Worm (Caenorhabditis elegans) whole organism, L3 larva: ENCODE results near the gene srt-73.

Experiments
- R02D3.7 ChIP-seq: fragments of 150-350 bp; optimal IDR thresholded peaks from 2 replicates; lab custom pipeline; 2014; ENCODE audit warnings: missing biosample characterization, missing genetic modification characterization
- aly-2 ChIP-seq: fragments of 150-350 bp; optimal IDR thresholded peaks from 2 replicates; lab custom pipeline; 2014; ENCODE audit warnings: missing biosample characterization, missing genetic modification characterization
- ama-1 ChIP-seq: fragments of 150-350 bp; optimal IDR thresholded peaks from 2 replicates; lab custom pipeline; 2018
- ceh-28 ChIP-seq: fragments of 150-350 bp; optimal IDR thresholded peaks from 2 replicates; lab custom pipeline; 2014; ENCODE audit warnings: missing biosample characterization, missing genetic modification reagents, missing genetic modification characterization
- ceh-9 ChIP-seq: sonication (generic microtip); optimal IDR thresholded peaks from 2 replicates; lab custom pipeline; 2018; ENCODE audit warnings: missing biosample characterization, missing genetic modification characterization
- daf-12 ChIP-seq: fragments of 150-350 bp; optimal IDR thresholded peaks from 2 replicates; lab custom pipeline; 2014; ENCODE audit warnings: missing biosample characterization, missing genetic modification reagents, missing genetic modification characterization
- egl-27 ChIP-seq: sonication (generic microtip); optimal IDR thresholded peaks from 4 replicates; lab custom pipeline; 2017; ENCODE audit warnings: missing biosample characterization, missing genetic modification reagents, missing genetic modification characterization
- egl-5 ChIP-seq: fragments of 150-350 bp; optimal IDR thresholded peaks from 2 replicates; lab custom pipeline; 2017; ENCODE audit warnings: missing biosample characterization, missing genetic modification reagents, missing genetic modification characterization, inconsistent platforms
- elt-1 ChIP-seq: fragments of 150-350 bp; optimal IDR thresholded peaks from 2 replicates; lab custom pipeline; 2014; ENCODE audit warnings: missing biosample characterization, missing genetic modification characterization
- elt-2 ChIP-seq: sonication (generic microtip); optimal IDR thresholded peaks from 2 replicates; lab custom pipeline; 2016; ENCODE audit warnings: missing genetic modification reagents, mild to moderate bottlenecking, missing genetic modification characterization, missing compliant biosample characterization
- elt-3 ChIP-seq, 3 experiments: fragments of 150-350 bp in 1 of 3; sonication (generic microtip) in 2 of 3; optimal IDR thresholded peaks; 2 replicates in 2 of 3; 4 replicates in 1 of 3; lab custom pipeline; 2014 to 2017; ENCODE audit warnings: missing biosample characterization in 3 of 3, missing genetic modification characterization in 3 of 3
- eor-1 ChIP-seq, 2 experiments: fragments of 150-350 bp; optimal IDR thresholded peaks; 2 replicates each; lab custom pipeline; 2014 to 2018; ENCODE audit warnings: missing biosample characterization in 2 of 2, missing genetic modification characterization in 2 of 2
- hmg-11 ChIP-seq: sonication (generic microtip); optimal IDR thresholded peaks from 2 replicates; lab custom pipeline; 2016; ENCODE audit warnings: missing genetic modification characterization, missing compliant biosample characterization
- jun-1 ChIP-seq: fragments of 150-350 bp; optimal IDR thresholded peaks from 2 replicates; lab custom pipeline; 2014; ENCODE audit warnings: missing biosample characterization, missing genetic modification reagents, missing genetic modification characterization
- lin-15B ChIP-seq: fragments of 150-350 bp; optimal IDR thresholded peaks from 2 replicates; lab custom pipeline; 2014; ENCODE audit warnings: missing biosample characterization, missing genetic modification characterization
- lin-39 ChIP-seq: fragments of 150-350 bp; optimal IDR thresholded peaks from 2 replicates; lab custom pipeline; 2018; ENCODE audit warnings: missing biosample characterization, missing genetic modification reagents, missing genetic modification characterization
- mdl-1 ChIP-seq: fragments of 150-350 bp; optimal IDR thresholded peaks from 2 replicates; lab custom pipeline; 2014; ENCODE audit warnings: missing biosample characterization, missing genetic modification characterization
- mml-1 ChIP-seq: fragments of 150-350 bp; sonication (generic microtip); optimal IDR thresholded peaks from 3 replicates; lab custom pipeline; 2014; ENCODE audit warnings: missing biosample characterization, missing genetic modification characterization
- nfya-1 ChIP-seq: sonication (generic microtip); optimal IDR thresholded peaks from 2 replicates; lab custom pipeline; 2017; ENCODE audit warnings: missing genetic modification characterization, mild to moderate bottlenecking, missing compliant biosample characterization, antibody characterized with exemption, moderate library complexity; ENCODE audit not compliant: insufficient read depth
- nhr-12 ChIP-seq: fragments of 150-350 bp; optimal IDR thresholded peaks from 2 replicates; lab custom pipeline; 2014; ENCODE audit warnings: missing biosample characterization, missing genetic modification characterization
- nhr-23 ChIP-seq: fragments of 150-350 bp; optimal IDR thresholded peaks from 2 replicates; lab custom pipeline; 2014; ENCODE audit warnings: missing biosample characterization, missing genetic modification reagents, missing genetic modification characterization
- nhr-237 ChIP-seq: fragments of 150-350 bp; optimal IDR thresholded peaks from 2 replicates; lab custom pipeline; 2014; ENCODE audit warnings: missing biosample characterization, missing genetic modification characterization
- nhr-28 ChIP-seq: fragments of 150-350 bp; optimal IDR thresholded peaks from 2 replicates; lab custom pipeline; 2014; ENCODE audit warnings: missing biosample characterization, missing genetic modification characterization
- nhr-43 ChIP-seq: sonication (generic microtip); optimal IDR thresholded peaks from 2 replicates; lab custom pipeline; 2016; ENCODE audit warnings: mild to moderate bottlenecking, missing genetic modification characterization, missing compliant biosample characterization; ENCODE audit not compliant: poor library complexity, severe bottlenecking
- nhr-77 ChIP-seq: fragments of 150-350 bp; optimal IDR thresholded peaks from 2 replicates; lab custom pipeline; 2014; ENCODE audit warnings: missing biosample characterization, missing genetic modification characterization
- sea-2 ChIP-seq: fragments of 150-350 bp; sonication (generic microtip); optimal IDR thresholded peaks from 4 replicates; lab custom pipeline; 2014; ENCODE audit warnings: missing biosample characterization, missing genetic modification reagents, missing genetic modification characterization
- skn-1 ChIP-seq: fragments of 150-350 bp; optimal IDR thresholded peaks from 2 replicates; lab custom pipeline; 2014; ENCODE audit warnings: missing biosample characterization, missing genetic modification characterization
- snpc-4 ChIP-seq: fragments of 150-350 bp; optimal IDR thresholded peaks from 2 replicates; lab custom pipeline; 2014; ENCODE audit warnings: missing biosample characterization, missing genetic modification characterization
- tbx-2 ChIP-seq: sonication (generic microtip); optimal IDR thresholded peaks from 2 replicates; lab custom pipeline; 2016; ENCODE audit warnings: mild to moderate bottlenecking, missing genetic modification characterization, missing compliant biosample characterization
- unc-39 ChIP-seq: sonication (generic microtip); optimal IDR thresholded peaks from 4 replicates; lab custom pipeline; 2017; ENCODE audit warnings: missing biosample characterization, missing genetic modification characterization
- unc-62 ChIP-seq: fragments of 150-350 bp; sonication (generic microtip); optimal IDR thresholded peaks from 4 replicates; lab custom pipeline; 2014; ENCODE audit warnings: missing biosample characterization, missing genetic modification reagents, missing genetic modification characterization
- zag-1 ChIP-seq: fragments of 150-350 bp; optimal IDR thresholded peaks from 2 replicates; lab custom pipeline; 2014; ENCODE audit warnings: missing biosample characterization, missing genetic modification characterization
- ztf-4 ChIP-seq: fragments of 150-350 bp; optimal IDR thresholded peaks from 2 replicates; lab custom pipeline; 2014; ENCODE audit warnings: missing biosample characterization, missing genetic modification characterization

Gene srt-73

DNA sequence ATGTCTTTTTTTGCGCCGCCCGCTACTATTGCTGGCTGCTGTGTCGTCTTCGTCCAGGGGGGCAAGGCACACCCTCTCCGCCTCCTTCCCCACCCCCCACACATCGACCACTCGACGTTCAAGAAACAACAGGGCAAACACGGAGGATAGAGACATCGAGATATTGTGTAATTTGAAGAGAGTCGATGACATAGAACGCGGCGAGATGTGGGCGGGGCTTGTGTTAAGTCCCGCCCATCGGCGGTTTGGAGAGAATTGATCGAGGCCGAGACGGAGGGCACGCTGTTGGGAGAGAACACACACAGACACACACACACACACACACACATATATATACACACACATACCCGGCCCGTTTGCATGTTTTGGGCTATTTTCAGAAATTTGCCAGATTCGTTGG is 33.5 kb upstream of the srt-73 start (continued):
- TF ChIP-seq snpc-4 (peak; percentile 59), daf-12 (no peak), nhr-237 (no peak), lin-39 (tag; lab: Kevin White, UChicago) (peak; percentile 70)
- TF ChIP-seq, all 47 proteins: peak for 18

DNA sequence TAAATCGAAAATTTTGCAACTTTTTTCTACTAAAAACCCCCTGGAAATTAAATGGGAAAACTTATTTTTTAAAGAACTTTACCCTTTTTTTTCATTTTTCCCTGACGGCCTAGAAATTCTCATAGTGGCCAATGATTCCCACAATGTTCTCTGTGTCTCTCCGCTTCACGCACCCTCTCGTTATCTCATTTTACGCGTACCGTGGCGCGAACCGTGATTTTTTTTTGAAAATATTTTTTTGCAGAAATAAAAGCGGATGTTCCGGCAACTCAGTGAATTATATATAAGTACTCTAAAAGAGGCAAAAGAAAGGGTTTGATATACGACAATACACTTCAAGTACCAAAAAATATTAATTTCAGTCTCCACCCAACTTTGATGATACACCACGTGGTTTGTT is 32.7 kb upstream of the srt-73 start, which contains the start of gene C06A6.2:
Gene C06A6.2, plus strand, starts transcription at position 237 of the 400 bp plus-strand sequence.
- TF ChIP-seq nfya-1 (tag; lab: Kevin White, UChicago) (peak; percentile 0), hmg-11 (tag; lab: Kevin White, UChicago) (no peak)
- TF ChIP-seq, all 47 proteins: peak for 1

DNA sequence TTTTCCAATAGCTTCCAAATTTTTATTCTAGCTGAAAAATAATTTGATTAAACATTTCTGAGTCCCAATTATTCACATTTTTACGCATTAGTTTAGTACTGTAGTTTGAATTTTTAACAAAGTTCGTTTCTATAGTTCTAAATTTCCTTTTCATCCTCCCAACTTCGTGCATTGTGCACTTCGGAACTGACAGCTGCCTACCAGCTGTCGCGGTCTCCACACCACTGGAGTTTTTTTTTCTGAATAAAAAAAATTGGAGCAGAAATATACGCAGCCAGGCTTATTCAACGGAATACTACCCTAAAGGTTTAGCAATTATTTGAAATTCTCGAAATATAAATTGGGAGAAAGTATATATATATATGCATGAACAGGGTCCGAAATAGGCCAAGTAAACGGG is 29.9 kb upstream of the srt-73 start:
- TF ChIP-seq mml-1 (tag; lab: Kevin White, UChicago): no peak
- TF ChIP-seq snpc-4: no peak
- TF ChIP-seq elt-1 (tag; lab: Kevin White, UChicago): no peak
- no peak for TF ChIP-seq elt-3 (tag; optimal IDR thresholded peaks at IDR 0.05; lab: Kevin White, UChicago)
- TF ChIP-seq nhr-43: no peak
- TF ChIP-seq nhr-28 (tag; lab: Kevin White, UChicago): no peak
- no peak for TF ChIP-seq hmg-11 (tag; lab: Kevin White, UChicago)
- no peak for TF ChIP-seq unc-39 (tag; lab: Kevin White, UChicago)
- no peak for TF ChIP-seq eor-1 (tag; optimal IDR thresholded peaks at IDR 0.05; lab: Kevin White, UChicago)
- TF ChIP-seq ama-1 (lab: Kevin White, UChicago): no peak
- TF ChIP-seq mdl-1: no peak
- TF ChIP-seq tbx-2 (tag; lab: Kevin White, UChicago): no peak
- TF ChIP-seq ceh-9 (tag; lab: Kevin White, UChicago): no peak
- no peak for TF ChIP-seq unc-62 (GFP tag; lab: Kevin White, UChicago)
- no peak for TF ChIP-seq egl-5 (tag; lab: Kevin White, UChicago)
- no peak for TF ChIP-seq lin-39 (tag; lab: Kevin White, UChicago)
- TF ChIP-seq lin-15B (tag; lab: Kevin White, UChicago): no peak
- no peak for TF ChIP-seq zag-1

DNA sequence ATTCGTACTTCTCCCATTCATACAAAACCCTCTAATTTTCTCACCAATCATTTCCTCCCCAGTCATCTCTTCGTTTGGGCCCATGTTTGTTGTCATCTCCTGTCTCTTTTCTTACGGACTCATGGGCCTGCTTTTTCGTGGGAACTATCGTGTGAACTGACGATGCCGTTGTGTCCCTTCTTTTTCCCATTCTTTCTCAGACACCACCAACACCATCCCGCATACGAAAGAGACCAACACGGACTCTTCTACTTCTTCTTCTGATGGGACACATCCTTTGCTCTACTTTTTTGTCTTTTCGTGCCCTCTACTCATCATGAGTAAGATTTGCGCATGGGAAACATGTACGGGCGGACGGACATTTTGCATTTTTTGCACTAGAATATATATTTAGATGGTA is 28.8 kb upstream of the srt-73 start:
- no peak for TF ChIP-seq skn-1 (tag; lab: Kevin White, UChicago)
- no peak for TF ChIP-seq snpc-4
- no peak for TF ChIP-seq hmg-11 (tag; lab: Kevin White, UChicago)
- TF ChIP-seq elt-2 (tag; lab: Kevin White, UChicago): no peak
- no peak for TF ChIP-seq unc-39 (tag; lab: Kevin White, UChicago)
- no peak for TF ChIP-seq nhr-77 (tag; lab: Kevin White, UChicago)
- no peak for TF ChIP-seq R02D3.7 (tag; lab: Kevin White, UChicago)
- no peak for TF ChIP-seq nhr-28 (tag; lab: Kevin White, UChicago)
- TF ChIP-seq egl-5 (tag; lab: Kevin White, UChicago): no peak
- TF ChIP-seq aly-2 (tag; lab: Kevin White, UChicago): no peak

DNA sequence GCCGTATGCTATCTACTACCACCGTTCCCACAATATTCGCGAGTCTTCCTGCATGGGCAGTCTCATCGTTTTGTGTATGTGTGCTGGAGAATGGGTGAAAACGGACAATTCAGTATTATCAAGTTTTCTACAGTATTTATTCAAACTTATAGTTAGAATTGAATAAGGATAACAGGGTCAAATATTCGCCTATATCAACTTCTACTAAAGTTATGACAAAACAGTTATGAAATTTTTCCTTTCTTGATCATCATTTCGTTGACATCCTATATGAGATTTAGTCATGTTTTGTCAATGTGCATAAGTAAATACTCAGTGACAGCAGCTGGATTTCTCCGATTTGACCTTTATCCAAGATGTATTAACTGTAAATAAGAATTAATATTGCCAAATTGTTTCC is 27.8 kb upstream of the srt-73 start:
- TF ChIP-seq ztf-4 (tag; lab: Kevin White, UChicago) (no peak), elt-3 (tag; optimal IDR thresholded peaks at IDR 0.05; lab: Kevin White, UChicago) (no peak), egl-5 (tag; lab: Kevin White, UChicago) (no peak), eor-1 (tag; optimal IDR thresholded peaks at IDR 0.05; lab: Kevin White, UChicago) (no peak), skn-1 (tag; lab: Kevin White, UChicago) (no peak), nhr-23 (tag; lab: Kevin White, UChicago) (no peak), nhr-77 (tag; lab: Kevin White, UChicago) (no peak), unc-62 (GFP tag; lab: Kevin White, UChicago) (no peak), nhr-43 (no peak)

DNA sequence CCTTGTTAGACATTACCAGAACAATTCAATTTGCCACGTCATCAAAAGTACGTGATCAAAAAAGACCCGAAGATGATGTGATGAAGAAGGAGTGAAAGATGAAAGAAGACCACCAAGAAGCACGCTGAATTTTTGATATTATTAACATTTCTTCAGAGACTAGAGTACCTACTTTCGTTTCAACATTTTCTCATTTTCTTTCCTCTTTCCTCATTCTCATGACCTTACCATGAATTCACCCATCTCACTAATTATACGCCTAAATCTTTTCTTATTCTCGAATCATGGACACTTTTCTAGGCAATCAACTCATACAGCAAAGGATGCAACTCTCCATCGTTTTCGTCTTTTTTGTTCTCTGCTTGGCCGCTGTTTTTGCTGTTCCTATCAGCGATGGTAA is 10.5 kb upstream of the srt-73 start, which contains the start of gene flp-10:
Gene flp-10, plus strand, starts transcription at position 301 of the 400 bp plus-strand sequence.
- TF ChIP-seq egl-27 (no peak), nhr-12 (tag; lab: Kevin White, UChicago) (no peak), hmg-11 (tag; lab: Kevin White, UChicago) (no peak), sea-2 (GFP tag; lab: Kevin White, UChicago) (no peak), nhr-77 (tag; lab: Kevin White, UChicago) (no peak), ceh-28 (tag; lab: Kevin White, UChicago) (no peak), jun-1 (tag; lab: Kevin White, UChicago) (no peak)
